Worm (Caenorhabditis elegans): ENCODE data around the gene gpa-2.

DNA sequence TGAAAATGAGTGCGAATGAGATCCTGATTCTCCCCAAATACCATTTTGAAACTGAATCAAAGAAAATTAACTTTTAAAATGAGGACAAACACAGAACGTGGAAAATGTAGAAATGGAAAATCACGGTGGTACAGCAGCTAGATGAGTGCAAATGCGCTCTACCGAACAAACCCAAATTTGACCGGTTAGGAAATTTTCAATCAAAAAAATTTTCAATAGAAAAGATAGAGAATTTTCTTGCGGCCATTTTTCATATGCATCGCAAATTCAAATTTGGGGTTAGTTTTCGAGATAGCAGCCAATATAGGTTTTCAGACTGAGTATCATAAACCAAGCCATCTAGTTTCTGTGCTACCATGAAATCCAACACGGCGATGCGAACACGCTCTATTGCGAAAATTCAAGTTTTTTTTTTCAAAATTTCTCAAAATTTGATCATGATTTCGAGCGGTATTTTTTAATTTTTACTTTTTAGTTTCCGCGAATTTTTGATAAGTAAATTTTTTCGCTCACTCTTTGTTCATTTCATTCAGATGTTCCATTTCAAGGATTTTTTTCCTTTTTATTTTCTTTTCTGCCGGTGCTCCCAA, 42.7 kb downstream of the gpa-2 start, which contains the start of gene vha-18:
- TF ChIP-seq nhr-25 (tag; optimal IDR thresholded peaks at IDR 0.05), result no peak
- no peak for TF ChIP-seq lsy-2 (tag; optimal IDR thresholded peaks at IDR 0.05)
- TF ChIP-seq snpc-4 (tag; optimal IDR thresholded peaks at IDR 0.05), result no peak
- no peak for TF ChIP-seq ama-1 (optimal IDR thresholded peaks at IDR 0.05)
- no peak for TF ChIP-seq elt-1 (tag; optimal IDR thresholded peaks at IDR 0.05)
- no peak for TF ChIP-seq R02D3.7 (tag; optimal IDR thresholded peaks at IDR 0.05)
- TF ChIP-seq nhr-6 (tag; optimal IDR thresholded peaks at IDR 0.05), result no peak
- no peak for TF ChIP-seq lin-39 (tag; optimal IDR thresholded peaks at IDR 0.05)
